Worm (Caenorhabditis elegans): ENCODE data around the gene D1054.3.

ce11 chrV:10760839-10761238 is 10.4 kb upstream of the D1054.3 start:
- TF ChIP-seq ceh-63 (GFP tag; optimal IDR thresholded peaks at IDR 0.05): no peak
- no peak for TF ChIP-seq nhr-11 (tag; optimal IDR thresholded peaks at IDR 0.05)
- TF ChIP-seq ztf-11 (tag; optimal IDR thresholded peaks at IDR 0.05): no peak
- TF ChIP-seq tbx-2 (tag; optimal IDR thresholded peaks at IDR 0.05): no peak
- TF ChIP-seq fkh-10 (GFP tag; optimal IDR thresholded peaks at IDR 0.05): no peak
- TF ChIP-seq ces-1 (GFP tag; optimal IDR thresholded peaks at IDR 0.05): no peak
